Fruit fly (Drosophila melanogaster) S2 (cell line): ENCODE data around the gene Sur-8.

Experiments
- CG8478 ChIP-seq: fragments of >200 bp; optimal IDR thresholded peaks from 2 replicates; lab custom pipeline; 2018
- CTCF ChIP-seq, 2 experiments: fragments of >200 bp; optimal IDR thresholded peaks; 2 replicates each; lab custom pipeline; 2018

- TF ChIP-seq CG8478 (lab: Kevin White, UChicago) = no peak
- no peak for TF ChIP-seq CTCF (optimal IDR thresholded peaks at IDR 0.05; lab: Kevin White, UChicago)
These were observed 18.0 kb upstream of the Sur-8 start, which contains the start of gene CG42835 for dm6 chr3R:17420338-17420737.
